Fruit fly (Drosophila melanogaster) whole organism, embryonic: ENCODE data around the gene sbr.

ENCODE experiments used
- Bdp1 ChIP-seq: fragments of 200-800 bp; sonication (Bioruptor generic); optimal IDR thresholded peaks from 3 replicates; lab custom pipeline; 2016; ENCODE audit warnings: missing biosample characterization, missing genetic modification characterization
- CG10321 ChIP-seq: fragments of 200-800 bp; sonication (Bioruptor generic); IDR thresholded peaks from 2 replicates; pipeline ENCODE4 v1.3.6; 2022; ENCODE audit warnings: missing biosample characterization, missing genetic modification characterization
- CG11247 ChIP-seq: fragments of 200-800 bp; sonication (Bioruptor generic); IDR thresholded peaks from 2 replicates; pipeline ENCODE4 v1.3.6; 2022; ENCODE audit warnings: missing biosample characterization, missing genetic modification characterization
- CG11696 ChIP-seq: fragments of 200-800 bp; sonication (Bioruptor generic); IDR thresholded peaks from 2 replicates; pipeline ENCODE4 v1.3.6; 2022; ENCODE audit warnings: missing biosample characterization, missing genetic modification characterization
- CG12769 ChIP-seq: fragments of 200-800 bp; sonication (Bioruptor generic); optimal IDR thresholded peaks from 2 replicates; lab custom pipeline; 2019; ENCODE audit warnings: missing biosample characterization, mild to moderate bottlenecking, missing genetic modification characterization, moderate library complexity
- CG15073 ChIP-seq: fragments of 200-800 bp; sonication (Bioruptor generic); optimal IDR thresholded peaks from 2 replicates; lab custom pipeline; 2016; ENCODE audit warnings: missing biosample characterization, missing genetic modification characterization
- CG15479 ChIP-seq: fragments of 200-800 bp; sonication (Bioruptor generic); optimal IDR thresholded peaks from 3 replicates; lab custom pipeline; 2019; ENCODE audit warnings: missing biosample characterization, mild to moderate bottlenecking, missing genetic modification characterization, moderate library complexity
- CG1602 ChIP-seq: fragments of 200-800 bp; sonication (Bioruptor generic); optimal IDR thresholded peaks from 3 replicates; lab custom pipeline; 2016; ENCODE audit warnings: missing biosample characterization, missing genetic modification characterization
- CG17361 ChIP-seq: fragments of 200-800 bp; sonication (Bioruptor generic); IDR thresholded peaks from 3 replicates; pipeline ENCODE4 v1.3.6; 2022; ENCODE audit warnings: missing biosample characterization, missing genetic modification characterization
- CG2199 ChIP-seq: fragments of 200-800 bp; sonication (Bioruptor generic); IDR thresholded peaks from 3 replicates; pipeline ENCODE4 v1.3.6; 2022; ENCODE audit warnings: missing biosample characterization, missing genetic modification characterization
- CG3281 ChIP-seq: fragments of 200-800 bp; sonication (Bioruptor generic); optimal IDR thresholded peaks from 3 replicates; lab custom pipeline; 2017; ENCODE audit warnings: missing biosample characterization, mild to moderate bottlenecking, missing genetic modification characterization
- CG3407 ChIP-seq: fragments of 200-800 bp; sonication (Bioruptor generic); optimal IDR thresholded peaks from 2 replicates; lab custom pipeline; 2018; ENCODE audit warnings: missing biosample characterization, mild to moderate bottlenecking, missing genetic modification characterization
- CG34422 ChIP-seq: fragments of 200-800 bp; sonication (Bioruptor generic); IDR thresholded peaks from 3 replicates; pipeline ENCODE4 v1.3.6; 2022; ENCODE audit warnings: missing biosample characterization, missing genetic modification characterization
- CG4282 ChIP-seq: fragments of 200-800 bp; sonication (Bioruptor generic); optimal IDR thresholded peaks from 2 replicates; lab custom pipeline; 2016; ENCODE audit warnings: missing biosample characterization, missing genetic modification characterization
- CG4360 ChIP-seq: fragments of 200-800 bp; sonication (Bioruptor generic); IDR thresholded peaks from 2 replicates; pipeline ENCODE4 v1.3.6; 2022; ENCODE audit warnings: missing biosample characterization, missing genetic modification characterization
- CG6654 ChIP-seq: fragments of 200-800 bp; sonication (Bioruptor generic); optimal IDR thresholded peaks from 2 replicates; lab custom pipeline; 2017; ENCODE audit warnings: missing biosample characterization, mild to moderate bottlenecking, missing genetic modification characterization
- CG7271 ChIP-seq: fragments of 200-800 bp; sonication (Bioruptor generic); optimal IDR thresholded peaks from 2 replicates; lab custom pipeline; 2018; ENCODE audit warnings: missing biosample characterization, mild to moderate bottlenecking, missing genetic modification characterization, moderate library complexity
- Elba2 ChIP-seq: fragments of 200-800 bp; sonication (Bioruptor generic); optimal IDR thresholded peaks from 3 replicates; lab custom pipeline; 2016; ENCODE audit warnings: missing biosample characterization, missing genetic modification characterization
- H15 ChIP-seq: fragments of 200-800 bp; sonication (Bioruptor generic); IDR thresholded peaks from 3 replicates; pipeline ENCODE4 v1.3.6; 2022; ENCODE audit warnings: missing biosample characterization, missing genetic modification characterization
- Med ChIP-seq: fragments of 200-800 bp; sonication (Bioruptor generic); peaks from one replicate; lab custom pipeline; 2016; ENCODE audit warnings: missing biosample characterization, missing genetic modification characterization, mild to moderate bottlenecking, inconsistent platforms, moderate library complexity
- Mrtf ChIP-seq: fragments of 200-800 bp; sonication (Bioruptor generic); IDR thresholded peaks from 3 replicates; pipeline ENCODE4 v1.3.6; 2022; ENCODE audit warnings: missing biosample characterization, missing genetic modification characterization
- Myb ChIP-seq: fragments of 200-800 bp; sonication (Bioruptor generic); optimal IDR thresholded peaks from 2 replicates; lab custom pipeline; 2016; ENCODE audit warnings: missing biosample characterization, missing genetic modification characterization
- Nf-YB ChIP-seq: fragments of 200-800 bp; sonication (Bioruptor generic); optimal IDR thresholded peaks from 3 replicates; lab custom pipeline; 2019; ENCODE audit warnings: missing biosample characterization, mild to moderate bottlenecking, missing genetic modification characterization, moderate library complexity
- Trl ChIP-seq, 3 experiments: fragments of >200 bp in 2 of 3; fragments of 200-800 bp in 1 of 3; sonication (Bioruptor generic) in 1 of 3; optimal IDR thresholded peaks; 2 replicates in 1 of 3; 3 replicates in 2 of 3; lab custom pipeline; 2016 to 2017; ENCODE audit warnings: missing biosample characterization in 1 of 3, missing genetic modification characterization in 1 of 3
- Vsx1 ChIP-seq: fragments of 200-800 bp; sonication (Bioruptor generic); optimal IDR thresholded peaks from 2 replicates; lab custom pipeline; 2017; ENCODE audit warnings: missing biosample characterization, mild to moderate bottlenecking, missing genetic modification characterization, missing genetic modification reagents
- Xbp1 ChIP-seq: fragments of 200-800 bp; sonication (Bioruptor generic); optimal IDR thresholded peaks from 3 replicates; lab custom pipeline; 2016; ENCODE audit warnings: missing biosample characterization, mild to moderate bottlenecking, missing genetic modification characterization
- cad ChIP-seq: fragments of >200 bp; optimal IDR thresholded peaks from 2 replicates; lab custom pipeline; 2017; ENCODE audit warnings: missing biosample characterization, missing genetic modification characterization
- cato ChIP-seq: fragments of 200-800 bp; sonication (Bioruptor generic); optimal IDR thresholded peaks from 2 replicates; lab custom pipeline; 2016; ENCODE audit warnings: missing biosample characterization, missing genetic modification characterization, borderline replicate concordance
- cg ChIP-seq: fragments of 200-800 bp; sonication (Bioruptor generic); optimal IDR thresholded peaks from 3 replicates; lab custom pipeline; 2019; ENCODE audit warnings: missing biosample characterization, mild to moderate bottlenecking, missing genetic modification characterization, moderate library complexity
- chinmo ChIP-seq: fragments of 200-800 bp; sonication (Bioruptor generic); IDR thresholded peaks from 4 replicates; pipeline ENCODE4 v1.3.6; 2022; ENCODE audit warnings: missing biosample characterization, missing genetic modification characterization; ENCODE audit not compliant: partially characterized antibody
- ci ChIP-seq: fragments of 200-800 bp; sonication (Bioruptor generic); IDR thresholded peaks from 3 replicates; pipeline ENCODE4 v1.3.6; 2022; ENCODE audit warnings: missing biosample characterization, missing genetic modification characterization
- crol ChIP-seq: fragments of 200-800 bp; sonication (Bioruptor generic); IDR thresholded peaks from 2 replicates; pipeline ENCODE4 v1.3.6; 2022; ENCODE audit warnings: missing biosample characterization, missing genetic modification characterization
- da ChIP-seq: fragments of 200-800 bp; sonication (Bioruptor generic); optimal IDR thresholded peaks from 2 replicates; lab custom pipeline; 2016; ENCODE audit warnings: missing biosample characterization, missing genetic modification characterization
- danr ChIP-seq: fragments of 200-800 bp; sonication (Bioruptor generic); IDR thresholded peaks from 2 replicates; pipeline ENCODE4 v1.3.6; 2022; ENCODE audit warnings: missing biosample characterization, missing genetic modification characterization
- dysf ChIP-seq: fragments of 200-800 bp; sonication (Bioruptor generic); IDR thresholded peaks from 3 replicates; pipeline ENCODE4 v1.3.6; 2022; ENCODE audit warnings: missing biosample characterization, missing genetic modification characterization
- insv ChIP-seq, 2 experiments: fragments of 200-800 bp; sonication (Bioruptor generic); optimal IDR thresholded peaks; 3 replicates each; lab custom pipeline; 2016 to 2018; ENCODE audit warnings: missing biosample characterization in 2 of 2, missing genetic modification characterization in 2 of 2
- nmo ChIP-seq: fragments of 200-800 bp; sonication (Bioruptor generic); optimal IDR thresholded peaks from 2 replicates; lab custom pipeline; 2018; ENCODE audit warnings: missing biosample characterization, mild to moderate bottlenecking, missing genetic modification characterization, moderate library complexity
- nom ChIP-seq: fragments of 200-800 bp; sonication (Bioruptor generic); optimal IDR thresholded peaks from 2 replicates; lab custom pipeline; 2017; ENCODE audit warnings: missing biosample characterization, missing genetic modification characterization, mild to moderate bottlenecking, moderate library complexity, missing genetic modification reagents
- otp ChIP-seq: fragments of 200-800 bp; sonication (Bioruptor generic); IDR thresholded peaks from 3 replicates; pipeline ENCODE4, ENCODE4 v1.3.6; 2022; ENCODE audit warnings: missing biosample characterization, missing genetic modification characterization
- prd ChIP-seq, 3 experiments: fragments of >200 bp in 2 of 3; fragments of 200-800 bp in 1 of 3; sonication (Bioruptor generic) in 1 of 3; optimal IDR thresholded peaks in 2 of 3; IDR thresholded peaks in 1 of 3; 2 replicates in 2 of 3; 3 replicates in 1 of 3; pipeline versions ENCODE4 v1.3.6 to Lab custom; 2017 to 2022; ENCODE audit warnings: missing biosample characterization in 1 of 3, missing genetic modification characterization in 1 of 3
- pros ChIP-seq: fragments of 200-800 bp; sonication (Bioruptor generic); optimal IDR thresholded peaks from 3 replicates; lab custom pipeline; 2019; ENCODE audit warnings: missing biosample characterization, mild to moderate bottlenecking, missing genetic modification characterization, moderate library complexity
- tll ChIP-seq, 2 experiments: fragments of 200-800 bp in 1 of 2; fragments of >200 bp in 1 of 2; sonication (Bioruptor generic) in 1 of 2; optimal IDR thresholded peaks; 2 replicates each; lab custom pipeline; 2017 to 2019; ENCODE audit warnings: missing biosample characterization in 2 of 2, missing genetic modification characterization in 2 of 2, mild to moderate bottlenecking in 1 of 2, moderate library complexity in 1 of 2
- trem ChIP-seq: fragments of 200-800 bp; optimal IDR thresholded peaks from 3 replicates; lab custom pipeline; 2019; ENCODE audit warnings: missing biosample characterization, mild to moderate bottlenecking, missing genetic modification characterization, moderate library complexity
- ttk ChIP-seq: fragments of 200-800 bp; sonication (Bioruptor generic); IDR thresholded peaks from 2 replicates; pipeline ENCODE4 v2.1.2; 2022; ENCODE audit warnings: missing biosample characterization, missing genetic modification characterization
- zen2 ChIP-seq: fragments of 200-800 bp; sonication (Bioruptor generic); IDR thresholded peaks from 3 replicates; pipeline ENCODE4 v1.3.6; 2022; ENCODE audit warnings: missing biosample characterization, missing genetic modification characterization; ENCODE audit not compliant: partially characterized antibody

The sbr gene

dm6 chrX:10802457-10803378 is 44.2 kb downstream of the sbr start (continued):
- TF ChIP-seq dysf (GFP tag; lab: Robert Waterston, UW) (peak; percentile 73; the same call in 2 of the 3 replicates), nom (GFP tag; lab: Kevin White, UChicago) (peak; percentile 59), Xbp1 (GFP tag; lab: Kevin White, UChicago) (peak; percentile 32), Myb (GFP tag; lab: Kevin White, UChicago) (no peak), cato (GFP tag; lab: Kevin White, UChicago) (no peak), Mrtf (no peak; the same call in 2 of the 3 replicates), CG17361 (GFP tag; lab: Robert Waterston, UW) (peak; percentile 87), CG4282 (GFP tag; lab: Kevin White, UChicago) (no peak), nmo (GFP tag; lab: Kevin White, UChicago) (peak; percentile 85), Vsx1 (GFP tag; lab: Kevin White, UChicago) (peak; percentile 25), prd (optimal IDR thresholded peaks at IDR 0.05; lab: Kevin White, UChicago) (no peak), prd (GFP tag; IDR thresholded peaks at IDR 0.05; lab: Robert Waterston, UW) (peak; percentile 57; the same call in 2 of the 3 replicates), danr (0 out of 2 replicates have a peak, but pooled peaks have one; percentile 12), CG12769 (tag; lab: Kevin White, UChicago) (no peak), CG15479 (peak; percentile 48), CG34422 (no peak), Bdp1 (GFP tag; lab: Kevin White, UChicago) (no peak)
- TF ChIP-seq, all 482 proteins: peak for 175

dm6 chrX:10801827-10802456 is 45.0 kb downstream of the sbr start:
- peak; percentile 40; the same call in 1 of the 3 replicates for TF ChIP-seq ci
- peak; percentile 68 for TF ChIP-seq Elba2
- no peak for TF ChIP-seq otp (GFP tag; lab: Robert Waterston, UW)
- no peak for TF ChIP-seq zen2 (GFP tag; lab: Robert Waterston, UW)
- peak; percentile 95 for TF ChIP-seq CG6654
- no peak for TF ChIP-seq CG1602 (GFP tag; lab: Kevin White, UChicago)
- TF ChIP-seq insv (GFP tag; optimal IDR thresholded peaks at IDR 0.05; lab: Kevin White, UChicago) = peak in 1 of 2 experiments; percentile 51
- TF ChIP-seq H15 (GFP tag; lab: Robert Waterston, UW) = no peak
- no peak for TF ChIP-seq CG7271 (tag; lab: Kevin White, UChicago)
- TF ChIP-seq CG3281 (GFP tag; lab: Kevin White, UChicago) = no peak
- peak; percentile 76 for TF ChIP-seq Nf-YB (GFP tag; lab: Kevin White, UChicago)
- no peak for TF ChIP-seq CG3407 (GFP tag; lab: Kevin White, UChicago)
- no peak for TF ChIP-seq CG11247 (GFP tag; lab: Robert Waterston, UW)
- peak in 1 of 2 experiments; percentile 61 for TF ChIP-seq tll (GFP tag; optimal IDR thresholded peaks at IDR 0.05; lab: Kevin White, UChicago)
- TF ChIP-seq ttk = no peak
- peak; percentile 17 for TF ChIP-seq da (GFP tag; lab: Kevin White, UChicago)
- TF ChIP-seq crol (GFP tag; lab: Robert Waterston, UW) = peak; percentile 29; the same call in 1 of the 2 replicates
- TF ChIP-seq CG2199 (GFP tag; lab: Robert Waterston, UW) = peak; percentile 47; the same call in 1 of the 3 replicates
- TF ChIP-seq CG11696 (GFP tag; lab: Robert Waterston, UW) = no peak
- 0 out of 2 replicates have a peak, but pooled peaks have one; percentile 5 for TF ChIP-seq CG10321 (GFP tag; lab: Robert Waterston, UW)
- TF ChIP-seq cg (GFP tag; lab: Kevin White, UChicago) = peak; percentile 41
- no peak for TF ChIP-seq trem (tag; lab: Kevin White, UChicago)
- peak; percentile 89 for TF ChIP-seq CG4360 (GFP tag; lab: Robert Waterston, UW)
- no peak for TF ChIP-seq pros (GFP tag; lab: Kevin White, UChicago)
- peak; percentile 35 for TF ChIP-seq cad (GFP tag; lab: Kevin White, UChicago)
- peak; percentile 66; the same call in 1 of the 4 replicates for TF ChIP-seq chinmo (GFP tag; lab: Robert Waterston, UW)
- peak; percentile 7 for TF ChIP-seq Med
- TF ChIP-seq CG15073 = no peak
- TF ChIP-seq Trl (optimal IDR thresholded peaks at IDR 0.05; lab: Kevin White, UChicago) = peak; percentile 34 to 64
- no peak for TF ChIP-seq Trl (GFP tag; optimal IDR thresholded peaks at IDR 0.05; lab: Kevin White, UChicago)
- TF ChIP-seq CG15479 = peak; percentile 59
